Worm (Caenorhabditis elegans) whole organism, L1 larva: ENCODE results near the gene ZK632.9.

ENCODE experiments used
- Y116A8C.19 ChIP-seq: sonication (generic microtip); optimal IDR thresholded peaks from 2 replicates; lab custom pipeline; 2016; ENCODE audit warnings: missing compliant biosample characterization, missing genetic modification characterization, borderline replicate concordance
- aly-2 ChIP-seq: fragments of 150-350 bp; optimal IDR thresholded peaks from 2 replicates; lab custom pipeline; 2014; ENCODE audit warnings: missing biosample characterization, missing genetic modification characterization
- ama-1 ChIP-seq: fragments of 150-350 bp; optimal IDR thresholded peaks from 2 replicates; lab custom pipeline; 2014
- fos-1 ChIP-seq: fragments of 150-350 bp; optimal IDR thresholded peaks from 2 replicates; lab custom pipeline; 2014; ENCODE audit warnings: missing biosample characterization, missing genetic modification characterization
- irx-1 ChIP-seq: sonication (generic microtip); optimal IDR thresholded peaks from 2 replicates; lab custom pipeline; 2016; ENCODE audit warnings: missing genetic modification characterization, missing compliant biosample characterization
- lin-35 ChIP-seq, 2 experiments: fragments of 150-350 bp; optimal IDR thresholded peaks; 2 replicates each; lab custom pipeline; 2014; ENCODE audit warnings: missing biosample characterization in 2 of 2, missing genetic modification characterization in 2 of 2, missing genetic modification reagents in 2 of 2
- mab-9 ChIP-seq: fragments of 200-800 bp; sonication (Bioruptor generic); IDR thresholded peaks from 2 replicates; pipeline ENCODE4 v1.3.6; 2022; ENCODE audit warnings: missing genetic modification reagents, missing genetic modification characterization, missing compliant biosample characterization
- nhr-77 ChIP-seq: fragments of 150-350 bp; optimal IDR thresholded peaks from 2 replicates; lab custom pipeline; 2014; ENCODE audit warnings: missing biosample characterization, missing genetic modification characterization
- pqm-1 ChIP-seq: sonication (generic microtip); optimal IDR thresholded peaks from 3 replicates; lab custom pipeline; 2017; ENCODE audit warnings: missing biosample characterization, missing genetic modification characterization
- snu-23 ChIP-seq: sonication (generic microtip); optimal IDR thresholded peaks from 2 replicates; lab custom pipeline; 2016; ENCODE audit warnings: missing genetic modification characterization, missing compliant biosample characterization
- vab-15 ChIP-seq: sonication (generic microtip); optimal IDR thresholded peaks from 2 replicates; lab custom pipeline; 2017; ENCODE audit warnings: missing genotype, mild to moderate bottlenecking, missing genetic modification characterization, missing compliant biosample characterization
- ztf-4 ChIP-seq: fragments of 150-350 bp; optimal IDR thresholded peaks from 2 replicates; lab custom pipeline; 2014; ENCODE audit warnings: missing biosample characterization, missing genetic modification characterization

DNA sequence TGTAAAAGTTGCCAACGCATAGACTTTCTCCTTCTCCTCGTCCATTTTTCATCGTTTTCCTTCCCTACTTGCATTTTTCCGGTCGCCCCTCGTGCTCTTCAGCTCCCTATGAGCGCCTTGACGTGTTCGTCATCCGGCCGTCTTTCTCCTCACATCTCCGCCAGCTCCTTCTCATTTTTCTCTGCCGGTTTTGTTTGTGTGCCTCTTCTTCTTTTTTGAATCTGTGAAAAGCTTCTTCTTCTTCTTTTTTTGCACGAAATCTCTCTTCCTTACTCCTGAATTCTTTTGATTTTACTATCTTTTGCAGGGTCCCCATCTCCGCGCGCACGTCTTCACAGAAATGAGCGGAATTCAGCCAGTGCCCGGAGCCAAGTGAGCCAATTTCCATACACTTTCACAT, 26.3 kb upstream of the ZK632.9 start, which contains the start of gene K11H3.3:
- TF ChIP-seq aly-2 (tag; lab: Kevin White, UChicago) (no peak), irx-1 (tag; lab: Kevin White, UChicago) (no peak), lin-35 (GFP tag; optimal IDR thresholded peaks at IDR 0.05; lab: Kevin White, UChicago) (no peak), snu-23 (GFP tag; lab: Kevin White, UChicago) (no peak), fos-1 (tag; lab: Kevin White, UChicago) (no peak), vab-15 (tag; lab: Kevin White, UChicago) (no peak), Y116A8C.19 (tag; lab: Kevin White, UChicago) (no peak), nhr-77 (tag; lab: Kevin White, UChicago) (no peak), ztf-4 (tag; lab: Kevin White, UChicago) (no peak), ama-1 (lab: Kevin White, UChicago) (no peak), mab-9 (GFP tag; lab: Robert Waterston, UW) (no peak), pqm-1 (tag; lab: Kevin White, UChicago) (no peak)
